Worm (Caenorhabditis elegans) whole organism, early embryonic: ENCODE data around the gene Y45F10C.1.

Source experiments
- F13C5.2 ChIP-seq: sonication (generic microtip); optimal IDR thresholded peaks from 2 replicates; lab custom pipeline; 2017; ENCODE audit warnings: mild to moderate bottlenecking, missing genetic modification characterization, inconsistent platforms, missing compliant biosample characterization
- ama-1 ChIP-seq: fragments of 150-350 bp; optimal IDR thresholded peaks from 2 replicates; lab custom pipeline; 2014
- hmbx-1 ChIP-seq: sonication (generic microtip); optimal IDR thresholded peaks from 2 replicates; lab custom pipeline; 2016; ENCODE audit warnings: mild to moderate bottlenecking, missing genetic modification characterization, missing compliant biosample characterization

- TF ChIP-seq hmbx-1 = no peak
- no peak for TF ChIP-seq F13C5.2 (tag; lab: Kevin White, UChicago)
- TF ChIP-seq ama-1 (lab: Kevin White, UChicago) = no peak
Measured at ce11 chrIV:13698603-13699002, 39.3 kb upstream of the Y45F10C.1 start, which contains the start of gene T23G4.127.
